Worm (Caenorhabditis elegans) whole organism, L3 larva: ENCODE results near the gene C33C12.1.
A peak's percentile ranks its signal among the peaks of the same experiment; 100 is the strongest.

Experiments
- R02D3.7 ChIP-seq: fragments of 150-350 bp; optimal IDR thresholded peaks from 2 replicates; lab custom pipeline; 2014; ENCODE audit warnings: missing biosample characterization, missing genetic modification characterization
- aly-2 ChIP-seq: fragments of 150-350 bp; optimal IDR thresholded peaks from 2 replicates; lab custom pipeline; 2014; ENCODE audit warnings: missing biosample characterization, missing genetic modification characterization
- ceh-16 ChIP-seq: sonication (generic microtip); optimal IDR thresholded peaks from 2 replicates; lab custom pipeline; 2017; ENCODE audit warnings: missing biosample characterization, missing genetic modification characterization
- ceh-28 ChIP-seq: fragments of 150-350 bp; optimal IDR thresholded peaks from 2 replicates; lab custom pipeline; 2014; ENCODE audit warnings: missing biosample characterization, missing genetic modification reagents, missing genetic modification characterization
- ceh-9 ChIP-seq: sonication (generic microtip); optimal IDR thresholded peaks from 2 replicates; lab custom pipeline; 2018; ENCODE audit warnings: missing biosample characterization, missing genetic modification characterization
- egl-27 ChIP-seq: sonication (generic microtip); optimal IDR thresholded peaks from 4 replicates; lab custom pipeline; 2017; ENCODE audit warnings: missing biosample characterization, missing genetic modification reagents, missing genetic modification characterization
- egl-5 ChIP-seq: fragments of 150-350 bp; optimal IDR thresholded peaks from 2 replicates; lab custom pipeline; 2017; ENCODE audit warnings: missing biosample characterization, missing genetic modification reagents, missing genetic modification characterization, inconsistent platforms
- elt-1 ChIP-seq: fragments of 150-350 bp; optimal IDR thresholded peaks from 2 replicates; lab custom pipeline; 2014; ENCODE audit warnings: missing biosample characterization, missing genetic modification characterization
- elt-2 ChIP-seq: sonication (generic microtip); optimal IDR thresholded peaks from 2 replicates; lab custom pipeline; 2016; ENCODE audit warnings: missing genetic modification reagents, mild to moderate bottlenecking, missing genetic modification characterization, missing compliant biosample characterization
- elt-3 ChIP-seq, 3 experiments: fragments of 150-350 bp in 1 of 3; sonication (generic microtip) in 2 of 3; optimal IDR thresholded peaks; 2 replicates in 2 of 3; 4 replicates in 1 of 3; lab custom pipeline; 2014 to 2017; ENCODE audit warnings: missing biosample characterization in 3 of 3, missing genetic modification characterization in 3 of 3
- eor-1 ChIP-seq, 2 experiments: fragments of 150-350 bp; optimal IDR thresholded peaks; 2 replicates each; lab custom pipeline; 2014 to 2018; ENCODE audit warnings: missing biosample characterization in 2 of 2, missing genetic modification characterization in 2 of 2
- fkh-10 ChIP-seq: sonication (generic microtip); optimal IDR thresholded peaks from 2 replicates; lab custom pipeline; 2017; ENCODE audit warnings: missing biosample characterization, missing genetic modification reagents, missing genetic modification characterization
- fos-1 ChIP-seq: fragments of 150-350 bp; optimal IDR thresholded peaks from 2 replicates; lab custom pipeline; 2014; ENCODE audit warnings: missing biosample characterization, missing genetic modification characterization
- hmg-11 ChIP-seq: sonication (generic microtip); optimal IDR thresholded peaks from 2 replicates; lab custom pipeline; 2016; ENCODE audit warnings: missing genetic modification characterization, missing compliant biosample characterization
- jun-1 ChIP-seq: fragments of 150-350 bp; optimal IDR thresholded peaks from 2 replicates; lab custom pipeline; 2014; ENCODE audit warnings: missing biosample characterization, missing genetic modification reagents, missing genetic modification characterization
- lin-15B ChIP-seq: fragments of 150-350 bp; optimal IDR thresholded peaks from 2 replicates; lab custom pipeline; 2014; ENCODE audit warnings: missing biosample characterization, missing genetic modification characterization
- lin-39 ChIP-seq: fragments of 150-350 bp; optimal IDR thresholded peaks from 2 replicates; lab custom pipeline; 2018; ENCODE audit warnings: missing biosample characterization, missing genetic modification reagents, missing genetic modification characterization
- lsy-12 ChIP-seq: sonication (generic microtip); optimal IDR thresholded peaks from 2 replicates; lab custom pipeline; 2016; ENCODE audit warnings: mild to moderate bottlenecking, missing genetic modification characterization, missing compliant biosample characterization
- mdl-1 ChIP-seq: fragments of 150-350 bp; optimal IDR thresholded peaks from 2 replicates; lab custom pipeline; 2014; ENCODE audit warnings: missing biosample characterization, missing genetic modification characterization
- mml-1 ChIP-seq: fragments of 150-350 bp; sonication (generic microtip); optimal IDR thresholded peaks from 3 replicates; lab custom pipeline; 2014; ENCODE audit warnings: missing biosample characterization, missing genetic modification characterization
- nfya-1 ChIP-seq: sonication (generic microtip); optimal IDR thresholded peaks from 2 replicates; lab custom pipeline; 2017; ENCODE audit warnings: missing genetic modification characterization, mild to moderate bottlenecking, missing compliant biosample characterization, antibody characterized with exemption, moderate library complexity; ENCODE audit not compliant: insufficient read depth
- nhr-11 ChIP-seq: fragments of 150-350 bp; optimal IDR thresholded peaks from 2 replicates; lab custom pipeline; 2014; ENCODE audit warnings: missing biosample characterization, missing genetic modification characterization
- nhr-12 ChIP-seq: fragments of 150-350 bp; optimal IDR thresholded peaks from 2 replicates; lab custom pipeline; 2014; ENCODE audit warnings: missing biosample characterization, missing genetic modification characterization
- nhr-237 ChIP-seq: fragments of 150-350 bp; optimal IDR thresholded peaks from 2 replicates; lab custom pipeline; 2014; ENCODE audit warnings: missing biosample characterization, missing genetic modification characterization
- nhr-28 ChIP-seq: fragments of 150-350 bp; optimal IDR thresholded peaks from 2 replicates; lab custom pipeline; 2014; ENCODE audit warnings: missing biosample characterization, missing genetic modification characterization
- nhr-43 ChIP-seq: sonication (generic microtip); optimal IDR thresholded peaks from 2 replicates; lab custom pipeline; 2016; ENCODE audit warnings: mild to moderate bottlenecking, missing genetic modification characterization, missing compliant biosample characterization; ENCODE audit not compliant: poor library complexity, severe bottlenecking
- nhr-67 ChIP-seq: fragments of 150-350 bp; optimal IDR thresholded peaks from 2 replicates; lab custom pipeline; 2014; ENCODE audit warnings: missing biosample characterization, missing genetic modification characterization
- pha-4 ChIP-seq: fragments of 150-350 bp; optimal IDR thresholded peaks from 2 replicates; lab custom pipeline; 2014; ENCODE audit warnings: missing biosample characterization, missing genetic modification reagents, missing genetic modification characterization
- pqm-1 ChIP-seq: fragments of 150-350 bp; optimal IDR thresholded peaks from 2 replicates; lab custom pipeline; 2017; ENCODE audit warnings: missing biosample characterization, missing genetic modification characterization, inconsistent platforms
- skn-1 ChIP-seq: fragments of 150-350 bp; optimal IDR thresholded peaks from 2 replicates; lab custom pipeline; 2014; ENCODE audit warnings: missing biosample characterization, missing genetic modification characterization
- snpc-4 ChIP-seq: fragments of 150-350 bp; optimal IDR thresholded peaks from 2 replicates; lab custom pipeline; 2014; ENCODE audit warnings: missing biosample characterization, missing genetic modification characterization
- tbx-2 ChIP-seq: sonication (generic microtip); optimal IDR thresholded peaks from 2 replicates; lab custom pipeline; 2016; ENCODE audit warnings: mild to moderate bottlenecking, missing genetic modification characterization, missing compliant biosample characterization

C33C12.1 gene

DNA sequence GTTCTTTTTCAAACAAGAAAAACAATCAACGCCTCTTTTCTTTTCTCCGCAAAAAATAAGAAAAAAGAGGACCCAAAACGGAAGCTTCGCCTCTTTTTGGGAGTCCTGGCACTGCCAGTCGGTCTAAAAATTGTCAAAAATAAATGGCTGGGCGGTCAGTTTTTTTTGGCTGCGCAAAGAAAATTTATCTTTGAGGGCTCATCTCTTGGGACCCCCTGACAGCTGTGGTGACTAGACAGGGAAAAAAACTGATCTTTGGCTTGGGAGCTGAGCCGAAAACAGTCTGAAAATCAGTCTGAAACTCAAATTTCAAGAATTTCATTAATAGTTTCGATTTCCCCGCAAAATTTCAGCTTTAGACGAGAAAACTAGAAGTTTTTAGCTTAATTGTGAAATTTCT lies 7.5 kb upstream of the C33C12.1 start:
- no peak for TF ChIP-seq fos-1 (tag; lab: Kevin White, UChicago)

DNA sequence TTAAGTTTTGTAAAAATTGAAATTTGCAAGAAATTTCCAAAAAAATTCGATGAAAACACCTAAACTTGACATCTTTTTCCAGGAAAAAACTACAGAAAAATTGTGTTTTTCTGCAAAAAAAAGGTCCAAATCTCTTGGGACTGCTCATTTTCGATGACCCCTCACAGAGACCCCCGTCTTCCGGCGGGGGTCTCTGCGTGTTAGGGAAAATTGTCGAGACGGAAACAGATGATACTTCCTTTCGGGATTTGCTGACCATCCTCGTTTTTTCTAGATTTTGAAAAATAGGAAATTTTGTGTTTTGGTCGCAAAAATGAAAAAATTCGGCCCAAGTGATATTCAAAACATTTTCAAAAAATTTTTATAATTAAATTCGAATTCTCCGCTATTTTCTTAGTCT lies 6.7 kb upstream of the C33C12.1 start:
- TF ChIP-seq lsy-12 (tag; lab: Kevin White, UChicago) (no peak), lin-39 (peak; percentile 54), nfya-1 (peak; percentile 2)

DNA sequence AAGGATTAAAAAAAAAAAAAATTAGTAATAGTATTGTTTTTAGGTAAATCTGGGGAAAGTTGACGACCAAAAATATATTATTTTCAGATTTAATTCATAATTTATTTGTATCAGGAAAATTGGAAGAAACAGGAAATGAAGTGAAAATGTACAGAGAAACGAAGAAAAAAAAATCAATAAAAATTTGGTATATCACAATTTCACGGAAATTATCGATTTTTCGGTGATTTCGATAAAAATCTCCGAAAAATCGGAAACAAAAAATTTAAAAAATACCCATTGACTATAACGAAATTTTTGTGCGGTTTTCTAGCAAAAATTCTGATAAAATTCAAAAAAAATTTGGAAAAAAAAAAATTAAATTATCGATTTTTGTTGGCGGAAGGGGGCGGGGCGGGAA lies 5.8 kb upstream of the C33C12.1 start:
- peak; percentile 80 for TF ChIP-seq ceh-28 (tag; lab: Kevin White, UChicago)
- TF ChIP-seq tbx-2 (tag; lab: Kevin White, UChicago): no peak
- no peak for TF ChIP-seq nhr-28 (tag; lab: Kevin White, UChicago)

DNA sequence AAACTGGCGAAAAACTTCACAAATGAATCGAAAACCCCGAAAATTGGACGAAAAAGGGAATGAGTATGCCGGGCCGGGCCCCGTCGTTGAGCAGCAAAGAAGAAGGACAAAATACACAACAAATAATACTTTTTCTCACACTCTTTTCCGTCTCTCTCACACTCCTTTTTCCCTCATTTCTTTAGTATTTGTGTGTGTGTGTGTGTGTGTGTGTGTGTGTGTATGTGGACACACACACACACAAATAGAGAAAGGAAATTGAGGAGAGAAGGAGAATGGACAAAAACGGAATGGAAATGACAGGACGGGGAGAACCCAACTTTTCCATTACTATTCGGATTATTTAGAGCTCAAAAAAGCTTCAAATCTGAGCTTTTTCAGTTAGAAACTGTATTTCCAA lies 2.5 kb upstream of the C33C12.1 start:
- TF ChIP-seq nhr-12 (tag; lab: Kevin White, UChicago) (no peak), elt-1 (no peak), nfya-1 (peak; percentile 67), nhr-11 (no peak), pqm-1 (tag; lab: Kevin White, UChicago) (peak; percentile 15), egl-5 (tag; lab: Kevin White, UChicago) (no peak), lin-15B (peak; percentile 25), fkh-10 (GFP tag; lab: Kevin White, UChicago) (peak; percentile 34), eor-1 (tag; optimal IDR thresholded peaks at IDR 0.05; lab: Kevin White, UChicago) (no peak), pha-4 (peak; percentile 95), ceh-9 (tag; lab: Kevin White, UChicago) (no peak), hmg-11 (tag; lab: Kevin White, UChicago) (peak; percentile 58), snpc-4 (peak; percentile 40), lin-39 (peak; percentile 18), jun-1 (tag; lab: Kevin White, UChicago) (peak; percentile 36), elt-2 (tag; lab: Kevin White, UChicago) (peak; percentile 35)
- TF ChIP-seq, all 47 proteins: peak for 10

DNA sequence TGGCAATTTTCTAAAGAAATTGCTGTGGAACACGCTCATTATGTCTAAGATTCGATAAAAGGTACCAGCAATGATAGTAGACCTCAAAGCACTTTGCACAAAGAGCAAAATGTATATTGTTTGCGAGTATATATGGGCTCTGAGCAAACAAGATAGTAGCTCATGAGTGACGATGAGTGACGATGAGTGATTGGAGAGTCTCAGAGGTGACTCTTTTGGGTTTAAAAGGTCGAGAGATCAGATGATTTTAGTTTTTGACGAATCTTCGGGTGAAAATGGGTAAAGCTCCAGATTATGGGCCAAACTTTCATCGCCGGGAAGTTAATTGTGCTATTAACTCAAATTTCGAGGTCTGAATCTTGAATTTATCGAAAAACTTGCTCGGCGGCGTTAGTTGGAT lies 1.3 kb upstream of the C33C12.1 start:
- TF ChIP-seq pha-4: peak; percentile 16
- no peak for TF ChIP-seq elt-3 (tag; optimal IDR thresholded peaks at IDR 0.05; lab: Kevin White, UChicago)
- TF ChIP-seq nhr-67: no peak
- no peak for TF ChIP-seq hmg-11 (tag; lab: Kevin White, UChicago)
- no peak for TF ChIP-seq mml-1

DNA sequence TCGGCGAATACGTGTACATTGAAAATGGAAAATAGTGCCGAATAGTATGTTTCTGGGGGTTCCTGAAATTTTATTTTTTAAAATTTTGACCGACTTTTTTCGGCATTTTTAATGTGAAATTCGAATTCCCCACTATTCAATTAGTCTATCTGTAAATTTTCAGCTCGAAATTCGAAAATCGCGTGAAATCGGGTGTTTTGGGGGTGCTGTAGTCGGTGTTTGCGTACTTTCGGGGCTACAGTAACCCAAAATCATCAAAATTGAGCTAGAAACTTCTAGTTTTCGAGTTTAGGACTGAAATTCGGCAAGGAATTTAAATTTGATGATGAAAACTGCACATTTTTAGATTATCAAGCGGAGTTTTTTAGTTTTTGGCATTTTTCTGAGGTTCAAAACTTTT lies 4.1 kb downstream of the C33C12.1 start:
- TF ChIP-seq aly-2 (no peak), skn-1 (tag; lab: Kevin White, UChicago) (no peak), elt-2 (tag; lab: Kevin White, UChicago) (no peak), nhr-43 (tag; lab: Kevin White, UChicago) (no peak), mml-1 (no peak), egl-5 (tag; lab: Kevin White, UChicago) (no peak), fkh-10 (GFP tag; lab: Kevin White, UChicago) (no peak), eor-1 (tag; optimal IDR thresholded peaks at IDR 0.05; lab: Kevin White, UChicago) (no peak), nhr-237 (tag; lab: Kevin White, UChicago) (no peak), egl-27 (tag; lab: Kevin White, UChicago) (no peak), nfya-1 (no peak), pqm-1 (tag; lab: Kevin White, UChicago) (no peak), hmg-11 (tag; lab: Kevin White, UChicago) (no peak), R02D3.7 (tag; lab: Kevin White, UChicago) (no peak), ceh-16 (tag; lab: Kevin White, UChicago) (no peak), snpc-4 (no peak), elt-1 (no peak), mdl-1 (no peak)
- TF ChIP-seq, all 47 proteins: peak for 0
